Worm (Caenorhabditis elegans): Measurements from ENCODE around the gene K11D12.14.

The K11D12.14 gene

DNA sequence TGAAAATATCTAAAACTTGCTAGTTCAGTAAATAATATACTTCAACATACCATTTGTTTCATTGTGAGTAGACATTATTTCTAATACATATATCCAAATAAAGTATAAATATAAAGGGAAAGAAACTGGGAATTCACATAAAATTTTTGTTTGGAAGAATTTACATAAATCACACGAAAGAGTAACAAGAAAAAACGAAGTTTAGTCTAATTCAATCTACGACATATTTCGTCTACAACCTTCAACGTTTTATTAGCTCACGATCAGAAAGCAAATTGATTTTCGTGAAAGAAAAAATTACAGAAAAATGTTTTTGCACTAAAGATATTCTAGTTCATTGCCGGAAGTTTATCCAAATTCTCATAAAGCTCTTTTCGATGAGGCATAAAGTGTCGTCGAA, 47.6 kb downstream of the K11D12.14 start, which contains the start of gene C04F5.2:
C04F5.2 (minus strand) TSS at position 101 of the 400 bp plus-strand sequence.
- TF ChIP-seq aly-2 (tag; optimal IDR thresholded peaks at IDR 0.05) (no peak), ztf-11 (tag; optimal IDR thresholded peaks at IDR 0.05) (no peak), C34F6.9 (tag; optimal IDR thresholded peaks at IDR 0.05) (no peak), elt-3 (tag; optimal IDR thresholded peaks at IDR 0.05) (no peak)

DNA sequence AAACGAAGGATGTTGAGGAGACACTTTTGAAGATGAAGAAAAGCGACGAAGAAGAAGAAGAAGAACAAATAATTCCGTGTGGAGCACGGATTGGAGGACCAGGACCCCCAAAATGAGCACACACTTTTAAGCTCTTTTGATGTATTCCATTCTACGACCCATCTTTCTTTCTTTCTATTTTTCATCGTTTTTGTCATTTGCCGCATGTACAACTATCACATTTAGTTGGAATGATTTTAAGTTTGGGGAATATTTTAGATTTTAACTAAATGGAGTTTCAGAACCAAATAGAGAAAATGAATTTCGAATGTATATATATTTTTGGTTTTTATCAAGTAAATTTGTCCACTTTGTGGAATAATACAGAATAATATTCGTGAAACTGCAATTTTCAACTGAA, 49.5 kb downstream of the K11D12.14 start, which contains the start of gene unc-46:
unc-46 (minus strand) TSS at position 101 of the 400 bp plus-strand sequence.
- no peak for TF ChIP-seq snpc-4 (tag; optimal IDR thresholded peaks at IDR 0.05)
- no peak for TF ChIP-seq R02D3.7 (tag; optimal IDR thresholded peaks at IDR 0.05)
- TF ChIP-seq dmd-4 (tag; optimal IDR thresholded peaks at IDR 0.05) = no peak
- TF ChIP-seq nhr-25 (tag; optimal IDR thresholded peaks at IDR 0.05) = no peak
- no peak for TF ChIP-seq nhr-10 (tag; optimal IDR thresholded peaks at IDR 0.05)
- no peak for TF ChIP-seq peb-1 (tag; optimal IDR thresholded peaks at IDR 0.05)
- no peak for TF ChIP-seq ama-1 (optimal IDR thresholded peaks at IDR 0.05)
- no peak for TF ChIP-seq unc-39 (tag; optimal IDR thresholded peaks at IDR 0.05)
- TF ChIP-seq ceh-82 (tag; optimal IDR thresholded peaks at IDR 0.05) = no peak
- no peak for TF ChIP-seq mdl-1 (tag; optimal IDR thresholded peaks at IDR 0.05)
- no peak for TF ChIP-seq unc-62 (GFP tag; optimal IDR thresholded peaks at IDR 0.05)
- TF ChIP-seq nhr-237 (tag; optimal IDR thresholded peaks at IDR 0.05) = no peak
- TF ChIP-seq egl-27 (tag; optimal IDR thresholded peaks at IDR 0.05) = no peak
- TF ChIP-seq lin-39 (tag; optimal IDR thresholded peaks at IDR 0.05) = no peak
- no peak for TF ChIP-seq nhr-23 (tag; optimal IDR thresholded peaks at IDR 0.05)
- TF ChIP-seq alr-1 (tag; optimal IDR thresholded peaks at IDR 0.05) = no peak
